Worm (Caenorhabditis elegans): ENCODE results near the gene srh-68.

- TF ChIP-seq ztf-23 (GFP tag; IDR thresholded peaks at IDR 0.05) = no peak
- TF ChIP-seq flt-1 (GFP tag; IDR thresholded peaks at IDR 0.05) = no peak
- TF ChIP-seq tab-1 (GFP tag; IDR thresholded peaks at IDR 0.05) = no peak
- no peak for TF ChIP-seq ref-1 (GFP tag; conservative IDR thresholded peaks at IDR 0.05)
These were observed 7.2 kb upstream of the srh-68 start for ce11 chrII:12499969-12500368.

All from whole organism, midembryonic.